Worm (Caenorhabditis elegans): ENCODE results near the gene K02E2.11.

DNA sequence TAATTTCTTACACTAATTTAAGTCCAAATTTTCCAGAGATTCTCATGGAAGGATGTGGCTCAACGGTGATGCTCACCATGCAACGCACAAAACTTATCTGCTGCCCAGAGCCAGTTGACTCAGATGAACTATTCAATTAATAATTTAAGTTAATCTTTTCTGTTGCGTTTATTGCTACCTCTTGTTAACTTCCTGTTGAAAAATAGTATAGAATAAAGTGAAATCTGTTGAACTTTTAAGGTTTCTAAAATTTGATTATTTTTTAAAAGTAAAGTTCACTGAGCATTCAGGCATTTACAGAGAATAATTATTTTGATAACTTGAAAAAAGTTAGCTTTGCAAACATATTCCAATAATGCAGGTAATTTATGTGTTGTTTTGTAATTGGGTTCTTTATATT lies 7.0 kb upstream of the K02E2.11 start:
- TF ChIP-seq pax-3 (tag; optimal IDR thresholded peaks at IDR 0.05): no peak
- TF ChIP-seq pag-3 (tag; optimal IDR thresholded peaks at IDR 0.05; ENCODE audit: borderline replicate concordance, insufficient read depth): no peak
- no peak for TF ChIP-seq unc-62 (GFP tag; optimal IDR thresholded peaks at IDR 0.05)
- no peak for TF ChIP-seq Y116A8C.19 (tag; optimal IDR thresholded peaks at IDR 0.05; ENCODE audit: borderline replicate concordance)
- TF ChIP-seq elt-3 (tag; optimal IDR thresholded peaks at IDR 0.05): no peak
- TF ChIP-seq dpl-1 (GFP tag; optimal IDR thresholded peaks at IDR 0.05): no peak
